Worm (Caenorhabditis elegans): ENCODE measurements around the gene F18A11.5.

DNA sequence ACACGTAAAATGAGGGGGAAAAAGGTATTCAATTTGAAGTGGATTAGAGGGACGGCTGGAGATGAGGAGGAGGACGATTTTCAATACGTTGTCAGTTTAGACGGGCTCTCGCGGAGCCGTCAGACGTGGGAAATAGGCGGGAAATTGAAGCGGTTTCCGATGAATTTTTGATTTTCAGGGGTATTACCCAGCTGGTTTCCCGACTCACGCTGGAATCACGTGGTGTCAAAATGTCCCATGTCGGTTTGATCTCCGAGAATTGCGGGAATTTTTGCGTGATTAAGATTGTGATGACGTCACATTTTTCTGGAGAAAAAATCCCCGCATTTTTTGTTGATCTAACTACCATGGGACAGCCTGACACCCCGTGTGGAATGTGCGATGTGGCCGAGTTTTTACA, 1.4 kb downstream of the F18A11.5 start:
- TF ChIP-seq tbx-11 (GFP tag; IDR thresholded peaks at IDR 0.05) (no peak), flt-1 (GFP tag; IDR thresholded peaks at IDR 0.05) (no peak), scrt-1 (GFP tag; IDR thresholded peaks at IDR 0.05) (no peak), tbx-37 (GFP tag; conservative IDR thresholded peaks at IDR 0.05) (no peak), hnd-1 (tag; optimal IDR thresholded peaks at IDR 0.05) (no peak)

Data from whole organism, early embryonic.